Fruit fly (Drosophila melanogaster) whole organism, embryonic: ENCODE data around the gene CG43925.

Source experiments
- ATbp ChIP-seq: fragments of 200-800 bp; sonication (Bioruptor generic); optimal IDR thresholded peaks from 2 replicates; lab custom pipeline; 2017; ENCODE audit warnings: missing biosample characterization, mild to moderate bottlenecking, missing genetic modification characterization, missing genetic modification reagents
- Aef1 ChIP-seq: fragments of 200-800 bp; sonication (Bioruptor generic); IDR thresholded peaks from 3 replicates; pipeline ENCODE4 v1.3.6; 2022; ENCODE audit warnings: missing biosample characterization, missing genetic modification characterization
- Asciz ChIP-seq: fragments of 200-800 bp; sonication (Bioruptor generic); optimal IDR thresholded peaks from 2 replicates; lab custom pipeline; 2017; ENCODE audit warnings: missing biosample characterization, mild to moderate bottlenecking, missing genetic modification characterization, missing genetic modification reagents
- Atf3 ChIP-seq: fragments of 200-800 bp; sonication (Bioruptor generic); optimal IDR thresholded peaks from 3 replicates; lab custom pipeline; 2016; ENCODE audit warnings: missing biosample characterization, missing genetic modification characterization
- Blimp-1 ChIP-seq: fragments of 200-800 bp; sonication (Bioruptor generic); optimal IDR thresholded peaks from 3 replicates; lab custom pipeline; 2018; ENCODE audit warnings: missing biosample characterization, missing genetic modification characterization, mild to moderate bottlenecking, moderate library complexity, missing genetic modification reagents
- CG10321 ChIP-seq: fragments of 200-800 bp; sonication (Bioruptor generic); IDR thresholded peaks from 2 replicates; pipeline ENCODE4 v1.3.6; 2022; ENCODE audit warnings: missing biosample characterization, missing genetic modification characterization
- CG10565 ChIP-seq: fragments of 200-800 bp; sonication (Bioruptor generic); optimal IDR thresholded peaks from 3 replicates; lab custom pipeline; 2016; ENCODE audit warnings: missing biosample characterization, mild to moderate bottlenecking, missing genetic modification characterization
- CG12071 ChIP-seq: fragments of 200-800 bp; sonication (Bioruptor generic); optimal IDR thresholded peaks from 3 replicates; lab custom pipeline; 2018; ENCODE audit warnings: missing biosample characterization, mild to moderate bottlenecking, missing genetic modification characterization
- CG12744 ChIP-seq: fragments of 200-800 bp; sonication (Bioruptor generic); optimal IDR thresholded peaks from 2 replicates; lab custom pipeline; 2016; ENCODE audit warnings: missing biosample characterization, missing genetic modification characterization
- CG12942 ChIP-seq: fragments of 200-800 bp; sonication (Bioruptor generic); optimal IDR thresholded peaks from 3 replicates; lab custom pipeline; 2016; ENCODE audit warnings: missing biosample characterization, missing genetic modification characterization
- CG14441 ChIP-seq: fragments of 200-800 bp; sonication (Bioruptor generic); IDR thresholded peaks from 2 replicates; pipeline ENCODE4 v1.3.6; 2022; ENCODE audit warnings: missing biosample characterization, missing genetic modification characterization
- CG1603 ChIP-seq: fragments of 200-800 bp; sonication (Bioruptor generic); optimal IDR thresholded peaks from 2 replicates; lab custom pipeline; 2019; ENCODE audit warnings: missing biosample characterization, mild to moderate bottlenecking, missing genetic modification characterization, moderate library complexity
- CG17385 ChIP-seq: fragments of 200-800 bp; sonication (Bioruptor generic); optimal IDR thresholded peaks from 3 replicates; lab custom pipeline; 2018; ENCODE audit warnings: missing biosample characterization, mild to moderate bottlenecking, missing genetic modification characterization
- CG30403 ChIP-seq: fragments of 200-800 bp; sonication (Bioruptor generic); optimal IDR thresholded peaks from 3 replicates; lab custom pipeline; 2016; ENCODE audit warnings: missing biosample characterization, missing genetic modification characterization
- CG31441 ChIP-seq: fragments of 200-800 bp; sonication (Bioruptor generic); IDR thresholded peaks from 2 replicates; pipeline ENCODE4 v1.3.6; 2022; ENCODE audit warnings: missing biosample characterization, missing genetic modification characterization
- CG34376 ChIP-seq: fragments of 200-800 bp; sonication (Bioruptor generic); optimal IDR thresholded peaks from 2 replicates; lab custom pipeline; 2018; ENCODE audit warnings: missing biosample characterization, mild to moderate bottlenecking, missing genetic modification characterization
- CG4617 ChIP-seq: fragments of 200-800 bp; sonication (Bioruptor generic); optimal IDR thresholded peaks from 3 replicates; lab custom pipeline; 2016; ENCODE audit warnings: missing biosample characterization, missing genetic modification characterization, borderline replicate concordance
- CG4820 ChIP-seq: fragments of 200-800 bp; sonication (Bioruptor generic); optimal IDR thresholded peaks from 3 replicates; lab custom pipeline; 2016; ENCODE audit warnings: missing biosample characterization, missing genetic modification characterization
- CG6854 ChIP-seq: fragments of 200-800 bp; sonication (Bioruptor generic); optimal IDR thresholded peaks from 3 replicates; lab custom pipeline; 2017; ENCODE audit warnings: missing biosample characterization, mild to moderate bottlenecking, missing genetic modification characterization
- CG7357 ChIP-seq: fragments of 200-800 bp; sonication (Bioruptor generic); IDR thresholded peaks from 3 replicates; pipeline ENCODE4 v1.3.6; 2022; ENCODE audit warnings: missing biosample characterization, missing genetic modification characterization
- CG7963 ChIP-seq: fragments of 200-800 bp; sonication (Bioruptor generic); IDR thresholded peaks from 3 replicates; pipeline ENCODE4 v1.3.6; 2022; ENCODE audit warnings: missing biosample characterization, missing genetic modification characterization; ENCODE audit not compliant: partially characterized antibody
- CG8944 ChIP-seq: fragments of 200-800 bp; sonication (Bioruptor generic); optimal IDR thresholded peaks from 3 replicates; lab custom pipeline; 2016; ENCODE audit warnings: missing biosample characterization, missing genetic modification characterization
- CG9876 ChIP-seq: fragments of 200-800 bp; sonication (Bioruptor generic); optimal IDR thresholded peaks from 2 replicates; lab custom pipeline; 2016; ENCODE audit warnings: missing biosample characterization, missing genetic modification characterization
- Dll ChIP-seq: fragments of 200-800 bp; sonication (Bioruptor generic); IDR thresholded peaks from 4 replicates; pipeline ENCODE4 v1.3.6; 2022; ENCODE audit warnings: missing biosample characterization, missing genetic modification characterization; ENCODE audit not compliant: partially characterized antibody
- Mrtf ChIP-seq: fragments of 200-800 bp; sonication (Bioruptor generic); IDR thresholded peaks from 3 replicates; pipeline ENCODE4 v1.3.6; 2022; ENCODE audit warnings: missing biosample characterization, missing genetic modification characterization
- PHDP ChIP-seq: fragments of 200-800 bp; sonication (Bioruptor generic); optimal IDR thresholded peaks from 3 replicates; lab custom pipeline; 2018; ENCODE audit warnings: missing biosample characterization, mild to moderate bottlenecking, missing genetic modification characterization, moderate library complexity
- Rfx ChIP-seq: fragments of 200-800 bp; sonication (Bioruptor generic); IDR thresholded peaks from 2 replicates; pipeline ENCODE4 v1.3.6; 2022; ENCODE audit warnings: missing biosample characterization, missing genetic modification characterization
- Sry-β ChIP-seq: fragments of 200-800 bp; sonication (Bioruptor generic); optimal IDR thresholded peaks from 2 replicates; lab custom pipeline; 2018; ENCODE audit warnings: missing biosample characterization, mild to moderate bottlenecking, missing genetic modification characterization, moderate library complexity
- amos ChIP-seq: fragments of 200-800 bp; sonication (Bioruptor generic); IDR thresholded peaks from 2 replicates; pipeline ENCODE4 v1.3.6; 2022; ENCODE audit warnings: missing biosample characterization, missing genetic modification characterization; ENCODE audit not compliant: partially characterized antibody
- bbx ChIP-seq: fragments of 200-800 bp; sonication (Bioruptor generic); IDR thresholded peaks from 2 replicates; pipeline ENCODE4 v1.3.6; 2022; ENCODE audit warnings: missing biosample characterization, missing genetic modification characterization; ENCODE audit not compliant: partially characterized antibody
- bigmax ChIP-seq: fragments of 200-800 bp; sonication (Bioruptor generic); optimal IDR thresholded peaks from 2 replicates; lab custom pipeline; 2018; ENCODE audit warnings: missing biosample characterization, mild to moderate bottlenecking, missing genetic modification characterization
- br ChIP-seq: fragments of >200 bp; optimal IDR thresholded peaks from 2 replicates; lab custom pipeline; 2017
- ci ChIP-seq: fragments of 200-800 bp; sonication (Bioruptor generic); IDR thresholded peaks from 3 replicates; pipeline ENCODE4 v1.3.6; 2022; ENCODE audit warnings: missing biosample characterization, missing genetic modification characterization
- emc ChIP-seq: fragments of 200-800 bp; sonication (Bioruptor generic); optimal IDR thresholded peaks from 2 replicates; lab custom pipeline; 2016; ENCODE audit warnings: missing biosample characterization, missing genetic modification characterization
- exex ChIP-seq: fragments of 200-800 bp; sonication (Bioruptor generic); optimal IDR thresholded peaks from 4 replicates; lab custom pipeline; 2018; ENCODE audit warnings: missing biosample characterization, mild to moderate bottlenecking, missing genetic modification characterization, moderate library complexity
- fu2 ChIP-seq: fragments of 200-800 bp; sonication (Bioruptor generic); optimal IDR thresholded peaks from 2 replicates; lab custom pipeline; 2016; ENCODE audit warnings: missing biosample characterization, missing genetic modification characterization
- gem ChIP-seq: fragments of 200-800 bp; sonication (Bioruptor generic); optimal IDR thresholded peaks from 2 replicates; lab custom pipeline; 2019; ENCODE audit warnings: missing biosample characterization, mild to moderate bottlenecking, missing genetic modification characterization, moderate library complexity
- hth ChIP-seq: fragments of >200 bp; optimal IDR thresholded peaks from 2 replicates; lab custom pipeline; 2017; ENCODE audit warnings: inconsistent platforms
- insv ChIP-seq, 2 experiments: fragments of 200-800 bp; sonication (Bioruptor generic); optimal IDR thresholded peaks; 3 replicates each; lab custom pipeline; 2016 to 2018; ENCODE audit warnings: missing biosample characterization in 2 of 2, missing genetic modification characterization in 2 of 2
- jing ChIP-seq: fragments of 200-800 bp; sonication (Bioruptor generic); optimal IDR thresholded peaks from 2 replicates; lab custom pipeline; 2018; ENCODE audit warnings: missing biosample characterization, mild to moderate bottlenecking, missing genetic modification characterization
- jumu ChIP-seq: fragments of 200-800 bp; sonication (Bioruptor generic); optimal IDR thresholded peaks from 3 replicates; lab custom pipeline; 2016; ENCODE audit warnings: missing biosample characterization, missing genetic modification characterization
- kay ChIP-seq: fragments of 200-800 bp; sonication (Bioruptor generic); optimal IDR thresholded peaks from 2 replicates; lab custom pipeline; 2016; ENCODE audit warnings: missing biosample characterization, missing genetic modification characterization
- ken ChIP-seq: fragments of 200-800 bp; sonication (Bioruptor generic); IDR thresholded peaks from 3 replicates; pipeline ENCODE4 v1.3.6; 2022; ENCODE audit warnings: missing biosample characterization, missing genetic modification characterization
- run ChIP-seq: fragments of 200-800 bp; sonication (Bioruptor generic); optimal IDR thresholded peaks from 3 replicates; lab custom pipeline; 2018; ENCODE audit warnings: missing biosample characterization, mild to moderate bottlenecking, missing genetic modification characterization
- scrt ChIP-seq: fragments of 200-800 bp; sonication (Bioruptor generic); optimal IDR thresholded peaks from 2 replicates; lab custom pipeline; 2018; ENCODE audit warnings: missing biosample characterization, mild to moderate bottlenecking, missing genetic modification characterization, moderate library complexity
- sens-2 ChIP-seq: fragments of 200-800 bp; sonication (Bioruptor generic); IDR thresholded peaks from 2 replicates; pipeline ENCODE4 v1.3.6; 2022; ENCODE audit warnings: missing biosample characterization, missing genetic modification characterization
- sna ChIP-seq: fragments of 200-800 bp; sonication (Bioruptor generic); IDR thresholded peaks from 2 replicates; pipeline ENCODE4 v1.3.6; 2022; ENCODE audit warnings: missing biosample characterization, missing genetic modification characterization; ENCODE audit not compliant: partially characterized antibody
- sob ChIP-seq: fragments of 200-800 bp; sonication (Bioruptor generic); IDR thresholded peaks from 2 replicates; pipeline ENCODE4 v1.3.6; 2022; ENCODE audit warnings: missing biosample characterization, missing genetic modification characterization
- trem ChIP-seq: fragments of 200-800 bp; optimal IDR thresholded peaks from 3 replicates; lab custom pipeline; 2019; ENCODE audit warnings: missing biosample characterization, mild to moderate bottlenecking, missing genetic modification characterization, moderate library complexity
- vvl ChIP-seq: fragments of 200-800 bp; sonication (Bioruptor generic); IDR thresholded peaks from 2 replicates; pipeline ENCODE4 v1.3.6; 2022; ENCODE audit warnings: missing biosample characterization, missing genetic modification characterization
- wek ChIP-seq: fragments of 200-800 bp; sonication (Bioruptor generic); optimal IDR thresholded peaks from 3 replicates; lab custom pipeline; 2018; ENCODE audit warnings: missing biosample characterization, mild to moderate bottlenecking, missing genetic modification characterization, moderate library complexity
- zen ChIP-seq: fragments of 200-800 bp; sonication (Bioruptor generic); optimal IDR thresholded peaks from 3 replicates; lab custom pipeline; 2018; ENCODE audit warnings: missing biosample characterization, mild to moderate bottlenecking, missing genetic modification characterization, moderate library complexity

Gene CG43925

DNA sequence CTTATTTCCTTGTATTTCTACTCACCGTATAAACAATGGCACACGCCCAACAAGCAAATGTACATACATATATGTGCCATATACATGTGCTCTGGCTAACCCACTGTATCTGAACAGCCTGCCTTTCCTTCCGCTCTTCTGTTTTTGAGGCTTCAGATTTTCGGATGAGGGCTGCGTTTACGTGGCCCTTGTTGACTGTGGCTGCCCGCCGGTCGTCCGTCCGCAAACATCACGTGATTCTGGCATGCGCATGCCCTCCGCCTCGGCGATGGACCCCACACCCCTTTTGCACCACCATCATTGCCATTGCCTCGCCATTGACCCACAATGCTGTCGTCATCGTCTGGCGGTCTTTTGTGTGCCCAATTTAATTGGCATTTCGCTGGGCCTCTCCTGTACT is 29.0 kb downstream of the CG43925 start (continued):
- no peak for TF ChIP-seq CG4820 (GFP tag; lab: Kevin White, UChicago)
- TF ChIP-seq CG12942 (GFP tag; lab: Kevin White, UChicago): no peak
- TF ChIP-seq Sry-β (GFP tag; lab: Kevin White, UChicago): no peak
- TF ChIP-seq PHDP (tag; lab: Kevin White, UChicago): peak; percentile 29
- TF ChIP-seq br (lab: Kevin White, UChicago): no peak
- TF ChIP-seq CG12744: peak; percentile 20
- TF ChIP-seq CG4617 (GFP tag; lab: Kevin White, UChicago): no peak
- no peak for TF ChIP-seq kay
- 0 out of 2 replicates have a peak, but pooled peaks have one; percentile 3 for TF ChIP-seq CG14441
- no peak for TF ChIP-seq Dll (GFP tag; lab: Robert Waterston, UW)
- TF ChIP-seq Rfx (GFP tag; lab: Robert Waterston, UW): peak; percentile 19; the same call in 1 of the 2 replicates
- no peak for TF ChIP-seq CG34376
- no peak for TF ChIP-seq ken
- no peak for TF ChIP-seq gem (tag; lab: Kevin White, UChicago)
- TF ChIP-seq Asciz (GFP tag; lab: Kevin White, UChicago): no peak
- TF ChIP-seq amos: no peak
- no peak for TF ChIP-seq CG31441 (GFP tag; lab: Robert Waterston, UW)
- TF ChIP-seq hth: no peak
- TF ChIP-seq CG10565 (GFP tag; lab: Kevin White, UChicago): no peak
- TF ChIP-seq run: peak; percentile 21
- peak; percentile 30 for TF ChIP-seq CG17385
- no peak for TF ChIP-seq trem
- no peak for TF ChIP-seq ATbp
- TF ChIP-seq CG1603: peak; percentile 20
- TF ChIP-seq fu2: no peak
- TF ChIP-seq bbx (GFP tag; lab: Robert Waterston, UW): no peak
- TF ChIP-seq CG9876 (GFP tag; lab: Kevin White, UChicago): peak; percentile 62
- TF ChIP-seq emc: no peak
- peak; percentile 80; the same call in 1 of the 3 replicates for TF ChIP-seq ci (GFP tag; lab: Robert Waterston, UW)
- TF ChIP-seq bigmax (GFP tag; lab: Kevin White, UChicago): no peak
- no peak for TF ChIP-seq CG7357 (GFP tag; lab: Robert Waterston, UW)
- peak; percentile 26 for TF ChIP-seq wek (GFP tag; lab: Kevin White, UChicago)
- no peak for TF ChIP-seq jumu (GFP tag; lab: Kevin White, UChicago)
- TF ChIP-seq jing: no peak
- TF ChIP-seq sna (GFP tag; lab: Robert Waterston, UW): no peak
- no peak; the same call in 1 of the 2 replicates for TF ChIP-seq sens-2 (GFP tag; lab: Robert Waterston, UW)
- TF ChIP-seq CG10321 (GFP tag; lab: Robert Waterston, UW): no peak
- TF ChIP-seq Aef1 (GFP tag; lab: Robert Waterston, UW): no peak
- TF ChIP-seq Blimp-1 (GFP tag; lab: Kevin White, UChicago): no peak
- peak; percentile 61 for TF ChIP-seq CG12071
- TF ChIP-seq Atf3 (GFP tag; lab: Kevin White, UChicago): peak; percentile 44
- no peak for TF ChIP-seq insv (GFP tag; optimal IDR thresholded peaks at IDR 0.05; lab: Kevin White, UChicago)
- peak; percentile 44 for TF ChIP-seq scrt (GFP tag; lab: Kevin White, UChicago)
- TF ChIP-seq CG6854: peak; percentile 63
- no peak for TF ChIP-seq CG8944 (GFP tag; lab: Kevin White, UChicago)
- no peak for TF ChIP-seq sob
- no peak for TF ChIP-seq Mrtf (GFP tag; lab: Robert Waterston, UW)
- no peak for TF ChIP-seq zen (tag; lab: Kevin White, UChicago)
- TF ChIP-seq exex (tag; lab: Kevin White, UChicago): no peak
- TF ChIP-seq vvl (GFP tag; lab: Robert Waterston, UW): peak; percentile 60; the same call in 1 of the 2 replicates
- TF ChIP-seq CG7963 (GFP tag; lab: Robert Waterston, UW): no peak
- no peak for TF ChIP-seq CG30403 (GFP tag; lab: Kevin White, UChicago)
